Worm (Caenorhabditis elegans): Measurements from ENCODE around the gene ccg-1.

- TF ChIP-seq mdl-1 (tag; optimal IDR thresholded peaks at IDR 0.05): no peak
- no peak for TF ChIP-seq ama-1 (optimal IDR thresholded peaks at IDR 0.05)
- TF ChIP-seq fkh-10 (GFP tag; optimal IDR thresholded peaks at IDR 0.05): no peak
- no peak for TF ChIP-seq unc-62 (GFP tag; optimal IDR thresholded peaks at IDR 0.05)
- TF ChIP-seq snpc-4 (tag; optimal IDR thresholded peaks at IDR 0.05): peak; percentile 79
- no peak for TF ChIP-seq elt-1 (tag; optimal IDR thresholded peaks at IDR 0.05)
Observed at ce11 chrIV:15234943-15235605, 40.5 kb downstream of the ccg-1 start, which contains the start of gene pkd-2.

Data from whole organism, L3 larva.